Worm (Caenorhabditis elegans): ENCODE measurements around the gene nekl-4.

nekl-4 gene

ce11 chrIII:5483738-5484315 is 33.5 kb downstream of the nekl-4 start, which contains the start of the genes R02F2.7 and R02F2.4:
R02F2.7 (minus strand) TSS chrIII:5483773.
R02F2.4 (plus strand) TSS chrIII:5484289.
- no peak for TF ChIP-seq ces-1 (GFP tag; optimal IDR thresholded peaks at IDR 0.05)
- TF ChIP-seq ham-2 (GFP tag; optimal IDR thresholded peaks at IDR 0.05) = no peak
- no peak for TF ChIP-seq unc-39 (tag; optimal IDR thresholded peaks at IDR 0.05)
- TF ChIP-seq zip-8 (tag; optimal IDR thresholded peaks at IDR 0.05) = no peak
- TF ChIP-seq drap-1 (GFP tag; optimal IDR thresholded peaks at IDR 0.05) = no peak
- no peak for TF ChIP-seq unc-120 (tag; optimal IDR thresholded peaks at IDR 0.05; ENCODE audit: poor library complexity, severe bottlenecking)

DNA sequence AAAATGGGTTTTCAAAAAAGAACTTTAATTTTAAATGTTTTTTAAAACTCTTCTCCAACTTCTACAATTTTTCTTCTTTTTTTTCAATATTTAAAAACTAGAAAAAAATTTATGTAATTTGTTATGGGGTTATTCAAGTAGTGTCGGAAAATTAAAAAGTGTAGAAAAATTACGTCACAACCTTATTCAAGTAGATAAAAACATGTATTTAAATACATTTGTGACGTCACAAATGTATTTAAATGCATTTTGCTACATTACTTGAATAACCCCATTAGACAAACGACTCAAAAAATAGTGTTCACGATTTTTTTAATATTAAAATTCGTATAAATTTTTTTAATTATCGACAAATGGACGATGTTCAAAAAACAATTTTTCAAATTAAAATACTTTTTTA is 36.4 kb downstream of the nekl-4 start:
- peak; percentile 92 for TF ChIP-seq zip-8 (tag; optimal IDR thresholded peaks at IDR 0.05)

ce11 chrIII:5479493-5480167 is 37.7 kb downstream of the nekl-4 start:
- TF ChIP-seq nhr-28 (tag; optimal IDR thresholded peaks at IDR 0.05) (no peak), nhr-12 (tag; optimal IDR thresholded peaks at IDR 0.05) (no peak), ham-2 (GFP tag; optimal IDR thresholded peaks at IDR 0.05) (no peak), ceh-83 (GFP tag; optimal IDR thresholded peaks at IDR 0.05) (no peak), M03D4.4 (tag; optimal IDR thresholded peaks at IDR 0.05) (no peak), sptf-1 (tag; optimal IDR thresholded peaks at IDR 0.05) (no peak), nhr-76 (tag; optimal IDR thresholded peaks at IDR 0.05) (no peak)

DNA sequence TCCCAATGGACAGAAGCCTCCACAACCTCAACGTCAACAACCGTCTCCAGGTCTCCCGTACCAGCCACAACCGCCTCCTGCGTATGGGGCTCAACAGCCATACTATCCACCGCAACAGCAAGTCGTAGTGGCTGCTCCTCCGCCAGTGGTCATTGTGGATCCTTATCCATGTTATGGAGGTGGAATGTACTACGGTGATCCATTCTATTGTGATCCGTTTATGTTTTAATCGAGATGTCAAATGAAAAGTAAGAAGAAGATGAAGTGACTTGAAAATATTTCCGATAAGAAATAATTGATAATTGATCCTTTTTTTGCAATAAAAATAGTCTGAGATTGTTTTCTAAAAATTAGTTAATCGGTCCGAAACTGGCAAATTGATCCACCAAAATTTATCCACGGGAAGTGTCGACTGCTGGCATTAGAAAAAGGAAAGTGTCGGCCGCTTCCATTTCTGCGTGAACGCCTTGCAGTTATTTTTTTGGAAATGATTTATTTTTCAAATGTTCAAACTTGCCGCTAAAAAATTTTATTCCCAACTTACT is 38.4 kb downstream of the nekl-4 start, which contains the start of the genes R02F2.6 and R02F2.5:
Gene R02F2.6 (minus strand): TSS at position 101 of the 545 bp plus-strand sequence.
Gene R02F2.5 (plus strand): TSS at position 495 of the 545 bp plus-strand sequence.
- TF ChIP-seq ceh-43 (GFP tag; optimal IDR thresholded peaks at IDR 0.05) (no peak), drap-1 (GFP tag; optimal IDR thresholded peaks at IDR 0.05) (no peak), unc-39 (tag; optimal IDR thresholded peaks at IDR 0.05) (no peak), mep-1 (tag; optimal IDR thresholded peaks at IDR 0.05) (no peak)

ce11 chrIII:5478011-5478410 is 39.3 kb downstream of the nekl-4 start, which contains the start of gene R02F2.10:
R02F2.10 (plus strand) TSS chrIII:5478311.
- no peak for TF ChIP-seq mls-2 (tag; optimal IDR thresholded peaks at IDR 0.05)
- TF ChIP-seq lin-32 (GFP tag; optimal IDR thresholded peaks at IDR 0.05) = no peak
- TF ChIP-seq ceh-83 (GFP tag; optimal IDR thresholded peaks at IDR 0.05) = no peak
- no peak for TF ChIP-seq flh-1 (GFP tag; optimal IDR thresholded peaks at IDR 0.05)
- TF ChIP-seq nhr-237 (tag; optimal IDR thresholded peaks at IDR 0.05) = no peak
- TF ChIP-seq mep-1 (tag; optimal IDR thresholded peaks at IDR 0.05) = no peak
- no peak for TF ChIP-seq sem-2 (GFP tag; optimal IDR thresholded peaks at IDR 0.05)
- no peak for TF ChIP-seq drap-1 (GFP tag; optimal IDR thresholded peaks at IDR 0.05)
- no peak for TF ChIP-seq ceh-39 (tag; optimal IDR thresholded peaks at IDR 0.05)
- no peak for TF ChIP-seq snpc-4 (tag; optimal IDR thresholded peaks at IDR 0.05)
- no peak for TF ChIP-seq zip-8 (tag; optimal IDR thresholded peaks at IDR 0.05)
- TF ChIP-seq unc-62 (GFP tag; optimal IDR thresholded peaks at IDR 0.05) = no peak
- TF ChIP-seq nhr-12 (tag; optimal IDR thresholded peaks at IDR 0.05) = no peak
- TF ChIP-seq hlh-1 (tag; optimal IDR thresholded peaks at IDR 0.05) = no peak
- TF ChIP-seq ces-1 (GFP tag; optimal IDR thresholded peaks at IDR 0.05) = no peak
- no peak for TF ChIP-seq ceh-43 (GFP tag; optimal IDR thresholded peaks at IDR 0.05)
- no peak for TF ChIP-seq elt-3 (tag; optimal IDR thresholded peaks at IDR 0.05)
- no peak for TF ChIP-seq nhr-28 (tag; optimal IDR thresholded peaks at IDR 0.05)

DNA sequence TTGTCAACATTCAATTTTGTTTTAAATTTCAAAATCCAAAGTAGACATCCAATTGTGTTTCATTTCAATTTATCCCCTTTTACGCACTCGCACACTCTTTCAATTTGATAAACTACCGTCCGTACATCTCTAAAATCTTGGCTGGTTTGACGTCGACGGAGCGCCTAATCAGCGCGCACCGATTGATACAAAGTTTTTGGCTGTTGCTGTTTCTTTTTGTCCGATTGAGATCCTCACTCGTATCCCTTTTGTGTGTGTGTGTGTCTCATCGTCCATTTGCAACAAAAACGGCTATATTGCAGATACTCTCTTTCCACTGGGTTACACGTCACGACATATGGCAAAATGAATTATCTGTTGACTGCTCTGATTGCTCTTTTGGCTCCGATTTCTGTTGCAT is 43.1 kb downstream of the nekl-4 start, which contains the start of gene lon-1:
Gene lon-1 (plus strand): TSS at position 301 of the 400 bp plus-strand sequence.
- TF ChIP-seq unc-120 (tag; optimal IDR thresholded peaks at IDR 0.05; ENCODE audit: poor library complexity, severe bottlenecking) (no peak), lin-32 (GFP tag; optimal IDR thresholded peaks at IDR 0.05) (no peak), ceh-39 (tag; optimal IDR thresholded peaks at IDR 0.05) (no peak), lin-13 (tag; optimal IDR thresholded peaks at IDR 0.05) (no peak), nhr-28 (tag; optimal IDR thresholded peaks at IDR 0.05) (no peak), sem-2 (GFP tag; optimal IDR thresholded peaks at IDR 0.05) (no peak), nhr-76 (tag; optimal IDR thresholded peaks at IDR 0.05) (no peak), cnd-1 (tag; optimal IDR thresholded peaks at IDR 0.05) (no peak), mls-2 (tag; optimal IDR thresholded peaks at IDR 0.05) (no peak), mep-1 (tag; optimal IDR thresholded peaks at IDR 0.05) (no peak), ceh-83 (GFP tag; optimal IDR thresholded peaks at IDR 0.05) (no peak)

Measured in whole organism, mixed stage, embryonic.